Fruit fly (Drosophila melanogaster) whole organism, prepupa: ENCODE data around the gene toe.

ENCODE experiments used
- CG10631 ChIP-seq: fragments of 200-800 bp; sonication (Bioruptor generic); optimal IDR thresholded peaks from 2 replicates; lab custom pipeline; 2016; ENCODE audit warnings: missing biosample characterization, missing genetic modification characterization
- Sox102F ChIP-seq: fragments of 200-800 bp; sonication (Bioruptor generic); optimal IDR thresholded peaks from 2 replicates; lab custom pipeline; 2016; ENCODE audit warnings: missing biosample characterization, mild to moderate bottlenecking, missing genetic modification characterization

dm6 chr3L:12478229-12478628, 45.8 kb upstream of the toe start:
- TF ChIP-seq Sox102F (GFP tag; lab: Kevin White, UChicago) = no peak
- TF ChIP-seq CG10631 (GFP tag; lab: Kevin White, UChicago) = no peak
